Fruit fly (Drosophila melanogaster): ENCODE data around the gene CG9776.

- no peak for TF ChIP-seq Smox (GFP tag; optimal IDR thresholded peaks at IDR 0.05)
- no peak for TF ChIP-seq CG15336 (GFP tag; IDR thresholded peaks at IDR 0.05)
- no peak for TF ChIP-seq Blimp-1 (GFP tag; optimal IDR thresholded peaks at IDR 0.05)
- TF ChIP-seq Lpt (GFP tag; optimal IDR thresholded peaks at IDR 0.05): no peak
- TF ChIP-seq Hr4 (GFP tag; optimal IDR thresholded peaks at IDR 0.05): no peak
- TF ChIP-seq CG6854 (GFP tag; optimal IDR thresholded peaks at IDR 0.05): no peak
- no peak for TF ChIP-seq net (GFP tag; optimal IDR thresholded peaks at IDR 0.05)
These were observed at the start of gene CG9776 for dm6 chr3R:4333964-4334363.

Data from whole organism, prepupa.